Worm (Caenorhabditis elegans) whole organism, late embryonic: ENCODE data around the gene frpr-4.

Experiments
- dmd-4 ChIP-seq: sonication (generic microtip); optimal IDR thresholded peaks from 2 replicates; lab custom pipeline; 2016; ENCODE audit warnings: borderline replicate concordance, missing genetic modification characterization, missing compliant biosample characterization
- elt-2 ChIP-seq: sonication (generic microtip); optimal IDR thresholded peaks from 2 replicates; lab custom pipeline; 2016; ENCODE audit warnings: missing genetic modification reagents, missing genetic modification characterization, missing compliant biosample characterization
- npax-4 ChIP-seq: sonication (generic microtip); optimal IDR thresholded peaks from 2 replicates; lab custom pipeline; 2016; ENCODE audit warnings: missing genetic modification characterization, missing compliant biosample characterization
- pag-3 ChIP-seq: sonication (generic microtip); optimal IDR thresholded peaks from 2 replicates; lab custom pipeline; 2016; ENCODE audit warnings: missing compliant biosample characterization, missing genetic modification characterization, borderline replicate concordance
- pha-4 ChIP-seq: fragments of 150-350 bp; optimal IDR thresholded peaks from 2 replicates; lab custom pipeline; 2018; ENCODE audit warnings: missing biosample characterization, missing genetic modification reagents, missing genetic modification characterization

ce11 chrII:5293287-5293850 is 38.0 kb upstream of the frpr-4 start, which contains the start of gene ZK622.1:
- TF ChIP-seq pag-3 (tag; lab: Kevin White, UChicago) (no peak), npax-4 (tag; lab: Kevin White, UChicago) (peak; percentile 1), elt-2 (tag; lab: Kevin White, UChicago) (peak; percentile 88), pha-4 (no peak), dmd-4 (tag; lab: Kevin White, UChicago) (no peak)
